Worm (Caenorhabditis elegans) whole organism, young adult: ENCODE results near the gene C14A4.13.

Experiments
- B0019.2 ChIP-seq: fragments of 200-800 bp; sonication (Bioruptor generic); conservative IDR thresholded peaks from 2 replicates; pipeline ENCODE4 v1.3.6; 2022; ENCODE audit warnings: missing genetic modification reagents, missing genetic modification characterization, missing compliant biosample characterization
- F57C9.4 ChIP-seq: sonication (generic microtip); optimal IDR thresholded peaks from 2 replicates; lab custom pipeline; 2017; ENCODE audit warnings: mild to moderate bottlenecking, missing genetic modification characterization, missing compliant biosample characterization
- K12H6.12 ChIP-seq: fragments of 200-800 bp; sonication (Bioruptor generic); optimal IDR thresholded peaks from 2 replicates; lab custom pipeline; 2018; ENCODE audit warnings: mild to moderate bottlenecking, missing genetic modification characterization, missing compliant biosample characterization
- bed-2 ChIP-seq: fragments of 200-800 bp; sonication (Bioruptor generic); IDR thresholded peaks from 2 replicates; pipeline ENCODE4 v1.3.6; 2022; ENCODE audit warnings: missing genetic modification reagents, missing genetic modification characterization, missing compliant biosample characterization
- ztf-6 ChIP-seq: fragments of 200-800 bp; sonication (Bioruptor generic); IDR thresholded peaks from 2 replicates; pipeline ENCODE4 v1.3.6; 2022; ENCODE audit warnings: missing genetic modification reagents, missing genetic modification characterization, missing compliant biosample characterization

DNA sequence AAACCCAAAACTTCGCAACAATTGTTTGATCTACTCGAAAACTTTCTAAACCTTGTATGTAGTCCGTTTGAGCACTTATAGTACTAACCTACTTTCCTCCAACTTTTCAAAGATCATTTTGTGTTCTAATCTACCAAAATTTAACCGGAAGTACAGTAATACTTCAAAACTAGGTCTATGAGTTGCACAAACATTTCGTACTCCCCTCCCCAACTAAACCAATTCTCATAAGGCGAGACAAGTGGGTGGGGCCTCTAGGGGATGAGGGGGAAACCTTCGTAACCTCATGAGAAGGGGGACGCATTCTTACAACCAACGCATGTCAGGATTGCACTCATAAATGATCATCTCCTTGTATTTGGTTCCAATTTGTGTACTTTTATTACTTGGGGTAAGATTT, 3.7 kb downstream of the C14A4.13 start, which contains the start of gene cutl-9:
- TF ChIP-seq B0019.2 (GFP tag; lab: Robert Waterston, UW) (no peak), ztf-6 (GFP tag; lab: Robert Waterston, UW) (no peak), K12H6.12 (tag; lab: Kevin White, UChicago) (no peak), bed-2 (GFP tag; lab: Robert Waterston, UW) (no peak), F57C9.4 (tag; lab: Kevin White, UChicago) (no peak)
